Worm (Caenorhabditis elegans): Measurements from ENCODE around the gene dex-1.

dex-1 gene

ce11 chrIII:5554884-5555500 lies 29.1 kb downstream of the dex-1 start, which contains the start of the genes nmad-1 and hach-1:
Gene nmad-1, minus strand, starts transcription at chrIII:5554934.
Gene hach-1, plus strand, starts transcription at chrIII:5555450.
- TF ChIP-seq C06A6.2 (GFP tag; conservative IDR thresholded peaks at IDR 0.05) (peak; percentile 45; the same call in 1 of the 2 replicates), cebp-2 (GFP tag; IDR thresholded peaks at IDR 0.05) (no peak), egrh-3 (GFP tag; IDR thresholded peaks at IDR 0.05) (peak; percentile 32; the same call in 1 of the 2 replicates), ztf-3 (GFP tag; optimal IDR thresholded peaks at IDR 0.05) (no peak), hmg-1.2 (GFP tag; IDR thresholded peaks at IDR 0.05) (peak; percentile 58), lin-35 (GFP tag; optimal IDR thresholded peaks at IDR 0.05) (peak in 2 of 3 experiments; percentile 60 to 75), efl-1 (GFP tag; optimal IDR thresholded peaks at IDR 0.05) (peak; percentile 36), nhr-27 (tag; optimal IDR thresholded peaks at IDR 0.05) (no peak), sdz-38 (tag; optimal IDR thresholded peaks at IDR 0.05) (no peak), egl-18 (GFP tag; IDR thresholded peaks at IDR 0.05) (no peak), rcor-1 (GFP tag; IDR thresholded peaks at IDR 0.05) (peak; percentile 58), xnd-1 (tag; optimal IDR thresholded peaks at IDR 0.05) (peak; percentile 27), hsf-1 (GFP tag; IDR thresholded peaks at IDR 0.05) (no peak), him-1 (tag; optimal IDR thresholded peaks at IDR 0.05) (peak; percentile 5), Y79H2A.3 (GFP tag; conservative IDR thresholded peaks at IDR 0.05) (no peak), B0261.1 (tag; optimal IDR thresholded peaks at IDR 0.05) (no peak), hlh-26 (GFP tag; conservative IDR thresholded peaks at IDR 0.05) (no peak), aptf-3 (GFP tag; IDR thresholded peaks at IDR 0.05) (no peak), unc-62 (GFP tag; optimal IDR thresholded peaks at IDR 0.05) (no peak), snpc-4 (GFP tag; optimal IDR thresholded peaks at IDR 0.05) (peak; percentile 73), snpc-4 (tag; optimal IDR thresholded peaks at IDR 0.05) (peak in 3 of 4 experiments; percentile 60 to 76 (median 75)), tbx-9 (tag; optimal IDR thresholded peaks at IDR 0.05; ENCODE audit: borderline replicate concordance) (no peak), Y67H2A.10 (GFP tag; conservative IDR thresholded peaks at IDR 0.05) (no peak), ama-1 (optimal IDR thresholded peaks at IDR 0.05) (no peak), ama-1 (GFP tag; optimal IDR thresholded peaks at IDR 0.05) (peak in 1 of 2 experiments; percentile 31), die-1 (tag; optimal IDR thresholded peaks at IDR 0.05) (peak; percentile 55), hlh-12 (tag; optimal IDR thresholded peaks at IDR 0.05) (no peak), Y56A3A.18 (GFP tag; IDR thresholded peaks at IDR 0.05) (no peak), T07F8.4 (tag; optimal IDR thresholded peaks at IDR 0.05) (no peak), nhr-179 (tag; optimal IDR thresholded peaks at IDR 0.05) (no peak), nfya-1 (tag; optimal IDR thresholded peaks at IDR 0.05; ENCODE audit: borderline replicate concordance, insufficient read depth) (no peak), lin-54 (GFP tag; optimal IDR thresholded peaks at IDR 0.05) (peak; percentile 81), let-607 (tag; optimal IDR thresholded peaks at IDR 0.05) (peak; percentile 14 to 58), gei-17 (GFP tag; optimal IDR thresholded peaks at IDR 0.05) (no peak), athp-1 (tag; optimal IDR thresholded peaks at IDR 0.05) (peak; percentile 28), sea-2 (GFP tag; IDR thresholded peaks at IDR 0.05) (no peak), snpc-1.1 (tag; optimal IDR thresholded peaks at IDR 0.05; ENCODE audit: insufficient read depth) (peak; percentile 71), ceh-58 (GFP tag; IDR thresholded peaks at IDR 0.05) (no peak), Y53G8AR.9 (GFP tag; conservative IDR thresholded peaks at IDR 0.05) (no peak), nhr-90 (tag; optimal IDR thresholded peaks at IDR 0.05) (no peak), ztf-28 (GFP tag; IDR thresholded peaks at IDR 0.05) (no peak), T26A5.8 (tag; optimal IDR thresholded peaks at IDR 0.05) (no peak), madf-10 (tag; optimal IDR thresholded peaks at IDR 0.05) (peak; percentile 43), nhr-120 (GFP tag; IDR thresholded peaks at IDR 0.05) (no peak), dox-1 (GFP tag; IDR thresholded peaks at IDR 0.05) (peak; percentile 85), madf-6 (GFP tag; IDR thresholded peaks at IDR 0.05) (peak; percentile 89), aptf-2 (GFP tag; conservative IDR thresholded peaks at IDR 0.05) (no peak), attf-3 (GFP tag; conservative IDR thresholded peaks at IDR 0.05) (peak; percentile 53; the same call in 1 of the 2 replicates), F39B2.1 (GFP tag; IDR thresholded peaks at IDR 0.05) (no peak)

All from whole organism, young adult.